Fruit fly (Drosophila melanogaster): Measurements from ENCODE around the gene CG15343.

DNA sequence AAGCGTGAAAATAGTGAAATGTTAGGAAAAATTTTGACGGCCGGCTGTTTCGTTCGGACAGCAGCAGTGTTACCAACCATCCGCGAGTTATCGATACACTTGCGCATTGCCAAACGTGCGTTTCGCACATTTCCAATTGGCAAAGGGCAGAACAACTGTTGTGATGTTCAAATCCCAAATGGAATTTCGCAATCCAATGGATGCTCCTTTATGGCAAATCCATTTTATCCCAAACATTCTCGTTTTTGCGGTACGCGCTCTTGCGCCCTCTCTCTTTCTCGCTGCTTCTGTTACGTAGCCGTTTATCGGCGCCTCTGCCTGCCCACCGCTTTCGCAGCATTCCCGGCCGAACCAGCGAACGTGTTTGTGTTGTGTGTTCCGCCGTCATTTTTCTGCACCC lies 30.4 kb downstream of the CG15343 start:
- TF ChIP-seq CG1620 (GFP tag; optimal IDR thresholded peaks at IDR 0.05) (no peak), toe (GFP tag; optimal IDR thresholded peaks at IDR 0.05) (no peak), Mnt (GFP tag; optimal IDR thresholded peaks at IDR 0.05) (peak; percentile 64), ovo (GFP tag; optimal IDR thresholded peaks at IDR 0.05) (no peak), kay (GFP tag; ENCODE audit: borderline replicate concordance) (no peak)
